Fruit fly (Drosophila melanogaster): Measurements from ENCODE around the gene dpy.

dm6 chr2L:4648804-4649203 is 34.7 kb upstream of the dpy start:
- TF ChIP-seq CG8478 (optimal IDR thresholded peaks at IDR 0.05) = no peak
- no peak for TF ChIP-seq CTCF (optimal IDR thresholded peaks at IDR 0.05)
